Worm (Caenorhabditis elegans) whole organism, L4 larva: ENCODE results near the gene C03H5.4.

Experiments used
- Y105C5A.15 ChIP-seq: fragments of 200-800 bp; sonication (Bioruptor generic); IDR thresholded peaks from 2 replicates; pipeline ENCODE4 v1.3.6; 2022; ENCODE audit warnings: missing genetic modification characterization, missing compliant biosample characterization
- dpl-1 ChIP-seq: fragments of 150-350 bp; optimal IDR thresholded peaks from 2 replicates; lab custom pipeline; 2014; ENCODE audit warnings: missing biosample characterization, missing genetic modification reagents, missing genetic modification characterization
- dve-1 ChIP-seq: sonication (generic microtip); optimal IDR thresholded peaks from 2 replicates; lab custom pipeline; 2017; ENCODE audit warnings: antibody characterized with exemption, mild to moderate bottlenecking, missing genetic modification characterization, missing compliant biosample characterization; ENCODE audit not compliant: insufficient read depth
- lin-15B ChIP-seq: fragments of 150-350 bp; sonication (generic microtip); optimal IDR thresholded peaks from 3 replicates; lab custom pipeline; 2014; ENCODE audit warnings: missing biosample characterization, missing genetic modification characterization
- lin-39 ChIP-seq: fragments of 150-350 bp; optimal IDR thresholded peaks from 2 replicates; lab custom pipeline; 2014; ENCODE audit warnings: missing biosample characterization, missing genetic modification reagents, missing genetic modification characterization
- nhr-10 ChIP-seq: fragments of 150-350 bp; optimal IDR thresholded peaks from 2 replicates; lab custom pipeline; 2014; ENCODE audit warnings: missing biosample characterization, missing genetic modification characterization
- nhr-76 ChIP-seq: fragments of 150-350 bp; optimal IDR thresholded peaks from 2 replicates; lab custom pipeline; 2014; ENCODE audit warnings: missing biosample characterization, missing genetic modification characterization
- nhr-77 ChIP-seq: fragments of 150-350 bp; optimal IDR thresholded peaks from 2 replicates; lab custom pipeline; 2014; ENCODE audit warnings: missing biosample characterization, missing genetic modification characterization
- tag-97 ChIP-seq: fragments of 200-800 bp; sonication (Bioruptor generic); IDR thresholded peaks from 2 replicates; pipeline ENCODE4 v1.3.6; 2022; ENCODE audit warnings: missing genetic modification characterization, missing compliant biosample characterization
- unc-130 ChIP-seq: sonication (generic microtip); optimal IDR thresholded peaks from 2 replicates; lab custom pipeline; 2016; ENCODE audit warnings: missing genetic modification reagents, missing genetic modification characterization, missing compliant biosample characterization
- zag-1 ChIP-seq: fragments of 150-350 bp; optimal IDR thresholded peaks from 2 replicates; lab custom pipeline; 2014; ENCODE audit warnings: missing biosample characterization, missing genetic modification characterization

ce11 chrII:349749-350148 lies 25.3 kb upstream of the C03H5.4 start:
- TF ChIP-seq Y105C5A.15 (GFP tag; lab: Robert Waterston, UW) (no peak), lin-39 (tag; lab: Kevin White, UChicago) (no peak), unc-130 (GFP tag; lab: Kevin White, UChicago) (no peak), dpl-1 (no peak), nhr-77 (no peak), nhr-76 (tag; lab: Kevin White, UChicago) (no peak), nhr-10 (no peak), tag-97 (GFP tag; lab: Robert Waterston, UW) (no peak), zag-1 (tag; lab: Kevin White, UChicago) (no peak), lin-15B (no peak), dve-1 (tag; lab: Kevin White, UChicago) (no peak)
